Fruit fly (Drosophila melanogaster): ENCODE results near the gene CG34258.

DNA sequence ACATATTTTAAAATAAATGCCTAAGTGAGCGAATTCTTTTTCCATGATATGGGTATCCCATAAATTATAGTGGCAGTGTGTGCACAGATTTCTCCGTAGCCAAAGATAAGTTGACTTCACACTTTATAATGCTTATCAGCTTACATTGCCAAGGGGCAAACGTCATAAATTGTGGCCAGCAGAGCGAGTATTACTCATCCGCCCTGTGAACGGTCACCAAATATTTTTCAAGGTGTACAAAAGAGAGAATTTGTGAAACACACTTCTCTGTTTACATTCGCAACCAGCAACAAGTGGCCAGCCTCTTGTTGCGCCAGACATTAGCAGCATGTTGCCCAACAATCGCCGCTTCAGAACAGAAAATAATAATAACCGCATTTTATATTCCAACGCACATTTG lies 18.9 kb downstream of the CG34258 start:
- TF ChIP-seq CG8478 (optimal IDR thresholded peaks at IDR 0.05) (no peak), psq (optimal IDR thresholded peaks at IDR 0.05) (no peak), EcR (GFP tag; optimal IDR thresholded peaks at IDR 0.05) (no peak), Dll (optimal IDR thresholded peaks at IDR 0.05) (no peak), usp (GFP tag; optimal IDR thresholded peaks at IDR 0.05) (no peak)

Measured in whole organism.